Fruit fly (Drosophila melanogaster): Measurements from ENCODE around the gene mge.

DNA sequence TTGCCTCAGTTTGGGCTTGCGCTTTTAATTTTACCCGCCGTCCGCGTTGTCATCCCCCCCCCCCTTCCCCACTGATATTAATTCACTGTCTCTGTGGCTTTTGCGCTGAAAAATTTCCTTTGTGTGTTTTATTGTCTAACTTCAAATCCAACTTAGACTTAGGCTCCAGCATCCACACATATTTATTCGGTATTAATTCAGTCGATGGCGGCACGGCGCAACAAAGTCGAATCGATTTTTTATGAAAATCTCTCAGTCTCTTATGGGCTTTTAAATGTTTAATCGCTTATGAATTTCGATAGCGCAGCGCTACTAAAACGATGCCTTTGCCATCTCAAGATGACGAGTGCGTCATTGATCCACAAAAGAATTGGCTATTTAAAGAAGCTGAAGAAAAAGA, 33.7 kb downstream of the mge start:
- no peak for TF ChIP-seq achi (GFP tag; optimal IDR thresholded peaks at IDR 0.05)
- TF ChIP-seq Blimp-1 (GFP tag; optimal IDR thresholded peaks at IDR 0.05), result no peak
- no peak for TF ChIP-seq CG8632 (GFP tag; optimal IDR thresholded peaks at IDR 0.05)
- TF ChIP-seq CG6854 (GFP tag; optimal IDR thresholded peaks at IDR 0.05), result no peak
